Worm (Caenorhabditis elegans): ENCODE data around the gene enee-1.

Gene enee-1

ce11 chrII:24559-24998, at the start of gene enee-1:
Gene enee-1 (plus strand): TSS chrII:24666.
- peak; percentile 80 for TF ChIP-seq nhr-77 (tag; optimal IDR thresholded peaks at IDR 0.05)
- TF ChIP-seq ceh-88 (GFP tag; IDR thresholded peaks at IDR 0.05), result peak; percentile 72
- no peak for TF ChIP-seq sptf-1 (tag; optimal IDR thresholded peaks at IDR 0.05)
- peak; percentile 87 for TF ChIP-seq nhr-85 (tag)
- TF ChIP-seq xbp-1 (tag; optimal IDR thresholded peaks at IDR 0.05), result peak; percentile 82
- TF ChIP-seq snu-23 (GFP tag; optimal IDR thresholded peaks at IDR 0.05), result peak; percentile 91
- TF ChIP-seq alr-1 (tag; optimal IDR thresholded peaks at IDR 0.05; ENCODE audit: borderline replicate concordance), result no peak
- peak; percentile 94 for TF ChIP-seq ama-1 (optimal IDR thresholded peaks at IDR 0.05)
- TF ChIP-seq ceh-82 (tag; optimal IDR thresholded peaks at IDR 0.05), result peak; percentile 89 to 93 (median 92)
- peak; percentile 81 for TF ChIP-seq nhr-20 (tag; optimal IDR thresholded peaks at IDR 0.05)
- peak; percentile 86 for TF ChIP-seq swsn-7 (tag; optimal IDR thresholded peaks at IDR 0.05)
- TF ChIP-seq fkh-8 (tag; optimal IDR thresholded peaks at IDR 0.05), result peak; percentile 87
- TF ChIP-seq nhr-28 (tag; optimal IDR thresholded peaks at IDR 0.05), result no peak
- TF ChIP-seq tlp-1 (tag; optimal IDR thresholded peaks at IDR 0.05), result no peak
- no peak for TF ChIP-seq egl-27 (tag; optimal IDR thresholded peaks at IDR 0.05)
- TF ChIP-seq elt-3 (tag; optimal IDR thresholded peaks at IDR 0.05), result peak in 2 of 6 experiments; percentile 61 to 69
- peak; percentile 71 for TF ChIP-seq egl-13 (tag; optimal IDR thresholded peaks at IDR 0.05)
- TF ChIP-seq efl-1 (optimal IDR thresholded peaks at IDR 0.05), result peak; percentile 85 to 96
- peak; percentile 98 to 100 for TF ChIP-seq efl-1 (GFP tag; optimal IDR thresholded peaks at IDR 0.05 in 1 of 2)
- TF ChIP-seq fos-1 (tag; optimal IDR thresholded peaks at IDR 0.05), result peak; percentile 80
- peak; percentile 22 for TF ChIP-seq nhr-237 (tag; optimal IDR thresholded peaks at IDR 0.05)
- TF ChIP-seq snpc-4 (tag; optimal IDR thresholded peaks at IDR 0.05), result peak; percentile 61
- TF ChIP-seq skn-1 (tag; optimal IDR thresholded peaks at IDR 0.05), result peak; percentile 86
- TF ChIP-seq sup-37 (GFP tag; optimal IDR thresholded peaks at IDR 0.05), result peak; percentile 61
- peak; percentile 45 for TF ChIP-seq elt-2 (tag; optimal IDR thresholded peaks at IDR 0.05)
- TF ChIP-seq nhr-19 (GFP tag; conservative IDR thresholded peaks at IDR 0.05), result peak; percentile 84
- 0 out of 2 replicates have a peak, but pooled peaks have one; percentile 83 for TF ChIP-seq ets-5 (GFP tag; IDR thresholded peaks at IDR 0.05)
- TF ChIP-seq mab-9 (GFP tag; IDR thresholded peaks at IDR 0.05), result peak; percentile 56
- peak; percentile 90 for TF ChIP-seq rnt-1 (tag; optimal IDR thresholded peaks at IDR 0.05)
- TF ChIP-seq nhr-12 (tag; optimal IDR thresholded peaks at IDR 0.05), result no peak
- peak; percentile 40 for TF ChIP-seq nhr-76 (tag; optimal IDR thresholded peaks at IDR 0.05)
- TF ChIP-seq ces-1 (GFP tag; optimal IDR thresholded peaks at IDR 0.05), result no peak
- TF ChIP-seq isw-1 (GFP tag; IDR thresholded peaks at IDR 0.05), result peak; percentile 86
- TF ChIP-seq hpl-2 (GFP tag; optimal IDR thresholded peaks at IDR 0.05), result no peak
- peak; percentile 90 for TF ChIP-seq mep-1 (tag; optimal IDR thresholded peaks at IDR 0.05)
- TF ChIP-seq C34B4.2 (tag; optimal IDR thresholded peaks at IDR 0.05), result peak; percentile 26
- peak; percentile 90 for TF ChIP-seq lin-13 (GFP tag; optimal IDR thresholded peaks at IDR 0.05)
- no peak for TF ChIP-seq mef-2 (tag; optimal IDR thresholded peaks at IDR 0.05)
- TF ChIP-seq lin-39 (tag; optimal IDR thresholded peaks at IDR 0.05), result peak; percentile 89
- TF ChIP-seq unc-30 (tag; optimal IDR thresholded peaks at IDR 0.05), result no peak
- peak; percentile 93 for TF ChIP-seq nhr-71 (tag; optimal IDR thresholded peaks at IDR 0.05)
- TF ChIP-seq nhr-84 (tag; optimal IDR thresholded peaks at IDR 0.05), result no peak
- peak; percentile 68 for TF ChIP-seq F16B12.6 (tag; optimal IDR thresholded peaks at IDR 0.05)
- TF ChIP-seq dsc-1 (tag; optimal IDR thresholded peaks at IDR 0.05), result peak; percentile 88
- TF ChIP-seq tbx-2 (tag; optimal IDR thresholded peaks at IDR 0.05), result peak; percentile 88
- no peak for TF ChIP-seq ceh-63 (GFP tag; optimal IDR thresholded peaks at IDR 0.05)
- no peak for TF ChIP-seq Y116A8C.19 (tag; optimal IDR thresholded peaks at IDR 0.05; ENCODE audit: borderline replicate concordance)
- peak; percentile 95 to 99 (median 98) for TF ChIP-seq dpl-1 (GFP tag; optimal IDR thresholded peaks at IDR 0.05)
- peak; percentile 72 for TF ChIP-seq zag-1 (tag; optimal IDR thresholded peaks at IDR 0.05)
- peak; percentile 89 for TF ChIP-seq ztf-4 (tag; optimal IDR thresholded peaks at IDR 0.05)
- TF ChIP-seq efl-3 (GFP tag; optimal IDR thresholded peaks at IDR 0.05), result no peak
- peak; percentile 80 for TF ChIP-seq aly-2 (tag; optimal IDR thresholded peaks at IDR 0.05)
- peak; percentile 78 for TF ChIP-seq lin-14 (GFP tag; optimal IDR thresholded peaks at IDR 0.05)
- TF ChIP-seq lin-15B (tag; optimal IDR thresholded peaks at IDR 0.05), result peak; percentile 83
- TF ChIP-seq sox-4 (tag; optimal IDR thresholded peaks at IDR 0.05), result peak; percentile 43
